Worm (Caenorhabditis elegans): ENCODE measurements around the gene str-140.

Gene str-140

ce11 chrV:8018919-8019318, 48.8 kb downstream of the str-140 start:
- no peak for TF ChIP-seq him-1 (tag; optimal IDR thresholded peaks at IDR 0.05)
- TF ChIP-seq dao-5 (tag; optimal IDR thresholded peaks at IDR 0.05) = no peak
- no peak for TF ChIP-seq W03F9.2 (tag; optimal IDR thresholded peaks at IDR 0.05)

- TF ChIP-seq dao-5 (tag; optimal IDR thresholded peaks at IDR 0.05) (no peak), him-1 (tag; optimal IDR thresholded peaks at IDR 0.05) (no peak), W03F9.2 (tag; optimal IDR thresholded peaks at IDR 0.05) (no peak)
Measured at ce11 chrV:8017924-8018323, 49.8 kb downstream of the str-140 start.

ce11 chrV:8016928-8017327, 50.8 kb downstream of the str-140 start, which contains the start of gene sptl-2:
Gene sptl-2, plus strand, starts transcription at chrV:8017207.
- TF ChIP-seq W03F9.2 (tag; optimal IDR thresholded peaks at IDR 0.05) = no peak
- TF ChIP-seq him-1 (tag; optimal IDR thresholded peaks at IDR 0.05) = no peak
- no peak for TF ChIP-seq dao-5 (tag; optimal IDR thresholded peaks at IDR 0.05)
